Worm (Caenorhabditis elegans) whole organism, young adult: Measurements from ENCODE around the gene T14G12.11.

Source experiments
- B0019.2 ChIP-seq: fragments of 200-800 bp; sonication (Bioruptor generic); conservative IDR thresholded peaks from 2 replicates; pipeline ENCODE4 v1.3.6; 2022; ENCODE audit warnings: missing genetic modification reagents, missing genetic modification characterization, missing compliant biosample characterization
- Y53F4B.3 ChIP-seq: fragments of 200-800 bp; sonication (Bioruptor generic); IDR thresholded peaks from 2 replicates; pipeline ENCODE4 v1.3.6; 2022; ENCODE audit warnings: missing genetic modification reagents, missing genetic modification characterization, missing compliant biosample characterization
- Y67H2A.10 ChIP-seq: fragments of 200-800 bp; sonication (Bioruptor generic); conservative IDR thresholded peaks from 2 replicates; pipeline ENCODE4 v1.3.6; 2022; ENCODE audit warnings: missing genetic modification reagents, missing genetic modification characterization, missing compliant biosample characterization
- lin-26 ChIP-seq: fragments of 200-800 bp; sonication (Bioruptor generic); IDR thresholded peaks from 2 replicates; pipeline ENCODE4 v1.3.6; 2022; ENCODE audit warnings: missing genetic modification reagents, missing genetic modification characterization, missing compliant biosample characterization
- lin-54 ChIP-seq: fragments of 200-800 bp; sonication (Bioruptor generic); optimal IDR thresholded peaks from 2 replicates; lab custom pipeline; 2018; ENCODE audit warnings: mild to moderate bottlenecking, missing genetic modification characterization, missing compliant biosample characterization
- nhr-27 ChIP-seq: fragments of 200-800 bp; sonication (Bioruptor generic); optimal IDR thresholded peaks from 2 replicates; lab custom pipeline; 2018; ENCODE audit warnings: mild to moderate bottlenecking, missing genetic modification characterization, moderate library complexity, missing compliant biosample characterization
- rcor-1 ChIP-seq: fragments of 200-800 bp; sonication (Bioruptor generic); IDR thresholded peaks from 2 replicates; pipeline ENCODE4 v1.3.6; 2022; ENCODE audit warnings: missing genetic modification reagents, missing genetic modification characterization, missing compliant biosample characterization
- snpc-1.1 ChIP-seq: sonication (generic microtip); optimal IDR thresholded peaks from 2 replicates; lab custom pipeline; 2017; ENCODE audit warnings: missing genetic modification characterization, mild to moderate bottlenecking, missing compliant biosample characterization, antibody characterized with exemption, moderate library complexity, missing genotype, missing genetic modification reagents; ENCODE audit not compliant: insufficient read depth
- snpc-4 ChIP-seq, 5 experiments: fragments of 150-350 bp in 1 of 5; sonication (generic microtip) in 4 of 5; optimal IDR thresholded peaks; 2 replicates each; lab custom pipeline; 2014 to 2018; ENCODE audit warnings: missing genetic modification characterization in 5 of 5, missing biosample characterization in 3 of 5, antibody characterized with exemption in 2 of 5, mild to moderate bottlenecking in 2 of 5, missing compliant biosample characterization in 2 of 5, missing genotype in 2 of 5, moderate library complexity in 2 of 5, missing genetic modification reagents in 1 of 5
- sptf-2 ChIP-seq: fragments of 200-800 bp; sonication (Bioruptor generic); optimal IDR thresholded peaks from 2 replicates; lab custom pipeline; 2018; ENCODE audit warnings: mild to moderate bottlenecking, missing genetic modification characterization, missing compliant biosample characterization
- unc-130 ChIP-seq: sonication (generic microtip); optimal IDR thresholded peaks from 2 replicates; lab custom pipeline; 2016; ENCODE audit warnings: missing genetic modification reagents, missing genetic modification characterization, missing compliant biosample characterization

DNA sequence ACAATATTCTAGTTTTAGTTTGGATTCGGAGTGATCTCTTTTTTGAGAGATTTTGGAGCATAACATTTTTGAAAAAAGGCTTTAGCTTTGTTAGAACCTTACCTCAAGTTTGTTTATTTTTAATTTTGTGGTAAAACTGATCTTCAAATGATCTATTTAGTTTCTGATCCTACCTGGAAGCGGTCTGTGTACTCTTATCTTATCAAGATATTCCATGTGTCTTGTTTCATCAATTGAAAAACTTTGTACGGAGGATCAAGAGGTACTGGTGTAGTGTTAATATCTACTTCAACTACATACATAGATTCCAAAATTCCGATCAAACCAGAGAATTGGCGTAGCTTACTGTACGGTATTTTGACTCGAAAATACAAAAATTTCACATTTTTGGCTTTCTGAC, 6.6 kb downstream of the T14G12.11 start:
- TF ChIP-seq sptf-2 (GFP tag; lab: Kevin White, UChicago) (no peak), Y67H2A.10 (GFP tag; lab: Robert Waterston, UW) (no peak), lin-26 (GFP tag; lab: Robert Waterston, UW) (no peak), snpc-4 (GFP tag; optimal IDR thresholded peaks at IDR 0.05; lab: Kevin White, UChicago) (no peak), snpc-4 (tag; optimal IDR thresholded peaks at IDR 0.05; lab: Kevin White, UChicago) (no peak), nhr-27 (tag; lab: Kevin White, UChicago) (no peak), B0019.2 (GFP tag; lab: Robert Waterston, UW) (no peak), unc-130 (GFP tag; lab: Kevin White, UChicago) (no peak), lin-54 (GFP tag; lab: Kevin White, UChicago) (no peak), Y53F4B.3 (GFP tag; lab: Robert Waterston, UW) (no peak), rcor-1 (GFP tag; lab: Robert Waterston, UW) (no peak), snpc-1.1 (no peak)
